Fruit fly (Drosophila melanogaster) whole organism, embryonic: ENCODE results near the gene witty.

ENCODE experiments used
- Atf-2 ChIP-seq: fragments of 200-800 bp; sonication (Bioruptor generic); optimal IDR thresholded peaks from 2 replicates; lab custom pipeline; 2016; ENCODE audit warnings: missing biosample characterization, missing genetic modification characterization
- BEAF-32 ChIP-seq: fragments of 200-800 bp; sonication (Bioruptor generic); optimal IDR thresholded peaks from 3 replicates; lab custom pipeline; 2017; ENCODE audit warnings: missing biosample characterization, missing genetic modification characterization, mild to moderate bottlenecking, moderate library complexity, missing genetic modification reagents
- CG10654 ChIP-seq: fragments of 200-800 bp; sonication (Bioruptor generic); optimal IDR thresholded peaks from 2 replicates; lab custom pipeline; 2016; ENCODE audit warnings: missing biosample characterization, missing genetic modification characterization
- CG11456 ChIP-seq: fragments of 200-800 bp; sonication (Bioruptor generic); IDR thresholded peaks from 3 replicates; pipeline ENCODE4 v1.3.6; 2022; ENCODE audit warnings: missing biosample characterization, missing genetic modification characterization
- CG12219 ChIP-seq: fragments of 200-800 bp; sonication (Bioruptor generic); optimal IDR thresholded peaks from 3 replicates; lab custom pipeline; 2018; ENCODE audit warnings: missing biosample characterization, mild to moderate bottlenecking, missing genetic modification characterization
- CG1233 ChIP-seq: fragments of 200-800 bp; sonication (Bioruptor generic); optimal IDR thresholded peaks from 4 replicates; lab custom pipeline; 2018; ENCODE audit warnings: missing biosample characterization, mild to moderate bottlenecking, missing genetic modification characterization
- CG13894 ChIP-seq: fragments of 200-800 bp; sonication (Bioruptor generic); optimal IDR thresholded peaks from 3 replicates; lab custom pipeline; 2018; ENCODE audit warnings: missing biosample characterization, mild to moderate bottlenecking, missing genetic modification characterization, moderate library complexity
- CG15514 ChIP-seq: fragments of 200-800 bp; sonication (Bioruptor generic); optimal IDR thresholded peaks from 3 replicates; lab custom pipeline; 2017; ENCODE audit warnings: missing biosample characterization, missing genetic modification characterization, mild to moderate bottlenecking, moderate library complexity, missing genetic modification reagents
- CG17385 ChIP-seq: fragments of 200-800 bp; sonication (Bioruptor generic); optimal IDR thresholded peaks from 3 replicates; lab custom pipeline; 2018; ENCODE audit warnings: missing biosample characterization, mild to moderate bottlenecking, missing genetic modification characterization
- CG18262 ChIP-seq: fragments of 200-800 bp; optimal IDR thresholded peaks from 3 replicates; lab custom pipeline; 2019; ENCODE audit warnings: missing biosample characterization, mild to moderate bottlenecking, missing genetic modification characterization, moderate library complexity
- CG2120 ChIP-seq: fragments of 200-800 bp; sonication (Bioruptor generic); optimal IDR thresholded peaks from 3 replicates; lab custom pipeline; 2016; ENCODE audit warnings: missing biosample characterization, missing genetic modification characterization
- CG33213 ChIP-seq: fragments of 200-800 bp; sonication (Bioruptor generic); optimal IDR thresholded peaks from 3 replicates; lab custom pipeline; 2016; ENCODE audit warnings: missing biosample characterization, missing genetic modification characterization
- CG3726 ChIP-seq: fragments of 200-800 bp; sonication (Bioruptor generic); IDR thresholded peaks from 3 replicates; pipeline ENCODE4, ENCODE4 v1.3.6; 2022; ENCODE audit warnings: missing biosample characterization, missing genetic modification characterization
- CG3838 ChIP-seq: fragments of 200-800 bp; sonication (Bioruptor generic); optimal IDR thresholded peaks from 3 replicates; lab custom pipeline; 2016; ENCODE audit warnings: missing biosample characterization, missing genetic modification characterization
- CG42726 ChIP-seq: fragments of 200-800 bp; sonication (Bioruptor generic); IDR thresholded peaks from 2 replicates; pipeline ENCODE4 v1.3.6; 2022; ENCODE audit warnings: missing biosample characterization, missing genetic modification characterization; ENCODE audit not compliant: partially characterized antibody
- CG6813 ChIP-seq: fragments of 200-800 bp; sonication (Bioruptor generic); optimal IDR thresholded peaks from 2 replicates; lab custom pipeline; 2017; ENCODE audit warnings: missing biosample characterization, missing genetic modification characterization, mild to moderate bottlenecking, moderate library complexity, missing genetic modification reagents
- CG8281 ChIP-seq: fragments of 200-800 bp; sonication (Bioruptor generic); optimal IDR thresholded peaks from 2 replicates; lab custom pipeline; 2018; ENCODE audit warnings: missing biosample characterization, mild to moderate bottlenecking, missing genetic modification characterization, moderate library complexity
- CG8944 ChIP-seq: fragments of 200-800 bp; sonication (Bioruptor generic); optimal IDR thresholded peaks from 3 replicates; lab custom pipeline; 2016; ENCODE audit warnings: missing biosample characterization, missing genetic modification characterization
- CHES-1-like ChIP-seq: fragments of 200-800 bp; sonication (Bioruptor generic); optimal IDR thresholded peaks from 2 replicates; lab custom pipeline; 2016; ENCODE audit warnings: missing biosample characterization, missing genetic modification characterization
- Dbx ChIP-seq: fragments of 200-800 bp; sonication (Bioruptor generic); IDR thresholded peaks from 3 replicates; pipeline ENCODE4 v1.3.6; 2022; ENCODE audit warnings: missing biosample characterization, missing genetic modification characterization
- ERR ChIP-seq: fragments of 200-800 bp; sonication (Bioruptor generic); optimal IDR thresholded peaks from 2 replicates; lab custom pipeline; 2016; ENCODE audit warnings: missing biosample characterization, missing genetic modification characterization
- MESR4 ChIP-seq: fragments of 200-800 bp; sonication (Bioruptor generic); optimal IDR thresholded peaks from 2 replicates; lab custom pipeline; 2018; ENCODE audit warnings: missing biosample characterization, mild to moderate bottlenecking, missing genetic modification characterization, moderate library complexity
- PHDP ChIP-seq: fragments of 200-800 bp; sonication (Bioruptor generic); optimal IDR thresholded peaks from 3 replicates; lab custom pipeline; 2018; ENCODE audit warnings: missing biosample characterization, mild to moderate bottlenecking, missing genetic modification characterization, moderate library complexity
- Spps ChIP-seq: fragments of 200-800 bp; sonication (Bioruptor generic); optimal IDR thresholded peaks from 2 replicates; lab custom pipeline; 2018; ENCODE audit warnings: missing biosample characterization, mild to moderate bottlenecking, missing genetic modification characterization
- Sry-β ChIP-seq: fragments of 200-800 bp; sonication (Bioruptor generic); optimal IDR thresholded peaks from 2 replicates; lab custom pipeline; 2018; ENCODE audit warnings: missing biosample characterization, mild to moderate bottlenecking, missing genetic modification characterization, moderate library complexity
- ap ChIP-seq: fragments of 200-800 bp; sonication (Bioruptor generic); IDR thresholded peaks from 2 replicates; pipeline ENCODE4 v1.3.6; 2022; ENCODE audit warnings: missing biosample characterization, missing genetic modification characterization
- bsh ChIP-seq, 2 experiments: fragments of 200-800 bp; sonication (Bioruptor generic); optimal IDR thresholded peaks; 2 replicates each; lab custom pipeline; 2017 to 2018; ENCODE audit warnings: mild to moderate bottlenecking in 2 of 2, missing biosample characterization in 2 of 2, missing genetic modification characterization in 2 of 2, moderate library complexity in 1 of 2
- chm ChIP-seq: fragments of 200-800 bp; sonication (Bioruptor generic); IDR thresholded peaks from 2 replicates; pipeline ENCODE4 v1.3.6; 2022; ENCODE audit warnings: missing biosample characterization, missing genetic modification characterization
- da ChIP-seq: fragments of 200-800 bp; sonication (Bioruptor generic); optimal IDR thresholded peaks from 2 replicates; lab custom pipeline; 2016; ENCODE audit warnings: missing biosample characterization, missing genetic modification characterization
- grau ChIP-seq: fragments of 200-800 bp; optimal IDR thresholded peaks from 3 replicates; lab custom pipeline; 2019; ENCODE audit warnings: missing biosample characterization, mild to moderate bottlenecking, missing genetic modification characterization, moderate library complexity
- jumu ChIP-seq: fragments of 200-800 bp; sonication (Bioruptor generic); optimal IDR thresholded peaks from 3 replicates; lab custom pipeline; 2016; ENCODE audit warnings: missing biosample characterization, missing genetic modification characterization
- lbe ChIP-seq: fragments of 200-800 bp; sonication (Bioruptor generic); optimal IDR thresholded peaks from 2 replicates; lab custom pipeline; 2016; ENCODE audit warnings: missing biosample characterization, mild to moderate bottlenecking, missing genetic modification characterization
- lilli ChIP-seq: fragments of 200-800 bp; sonication (Bioruptor generic); optimal IDR thresholded peaks from 3 replicates; lab custom pipeline; 2016; ENCODE audit warnings: missing biosample characterization, missing genetic modification characterization
- lmd ChIP-seq: fragments of 200-800 bp; sonication (Bioruptor generic); IDR thresholded peaks from 2 replicates; pipeline ENCODE4 v1.3.6; 2022; ENCODE audit warnings: missing biosample characterization, missing genetic modification characterization
- lola ChIP-seq, 3 experiments: fragments of >200 bp in 2 of 3; fragments of 200-800 bp in 1 of 3; sonication (Bioruptor generic) in 1 of 3; optimal IDR thresholded peaks; 2 replicates each; lab custom pipeline; 2017 to 2019; ENCODE audit warnings: missing biosample characterization in 3 of 3, missing genetic modification characterization in 3 of 3, mild to moderate bottlenecking in 1 of 3, moderate library complexity in 1 of 3
- lov ChIP-seq, 2 experiments: fragments of 200-800 bp in 1 of 2; fragments of >200 bp in 1 of 2; sonication (Bioruptor generic) in 1 of 2; IDR thresholded peaks in 1 of 2; optimal IDR thresholded peaks in 1 of 2; 2 replicates in 1 of 2; 3 replicates in 1 of 2; pipeline versions ENCODE4 v1.3.6 to Lab custom; 2017 to 2022; ENCODE audit warnings: missing biosample characterization in 1 of 2, missing genetic modification characterization in 1 of 2
- odd ChIP-seq: fragments of 200-800 bp; sonication (Bioruptor generic); optimal IDR thresholded peaks from 2 replicates; lab custom pipeline; 2017; ENCODE audit warnings: missing biosample characterization, mild to moderate bottlenecking, missing genetic modification characterization
- p53 ChIP-seq: fragments of 200-800 bp; sonication (Bioruptor generic); optimal IDR thresholded peaks from 2 replicates; lab custom pipeline; 2016; ENCODE audit warnings: missing biosample characterization, missing genetic modification characterization
- pzg ChIP-seq: fragments of 200-800 bp; sonication (Bioruptor generic); optimal IDR thresholded peaks from 3 replicates; lab custom pipeline; 2018; ENCODE audit warnings: missing biosample characterization, mild to moderate bottlenecking, missing genetic modification characterization, moderate library complexity
- salm ChIP-seq: fragments of 200-800 bp; sonication (Bioruptor generic); optimal IDR thresholded peaks from 2 replicates; lab custom pipeline; 2018; ENCODE audit warnings: missing biosample characterization, mild to moderate bottlenecking, missing genetic modification characterization
- seq ChIP-seq: fragments of 200-800 bp; sonication (Bioruptor generic); IDR thresholded peaks from 2 replicates; pipeline ENCODE4 v1.3.6; 2022; ENCODE audit warnings: missing biosample characterization, missing genetic modification characterization
- sima ChIP-seq: fragments of 200-800 bp; sonication (Bioruptor generic); optimal IDR thresholded peaks from 2 replicates; lab custom pipeline; 2016; ENCODE audit warnings: missing biosample characterization, missing genetic modification characterization
- slou ChIP-seq: fragments of 200-800 bp; sonication (Bioruptor generic); optimal IDR thresholded peaks from 3 replicates; lab custom pipeline; 2016; ENCODE audit warnings: missing biosample characterization, missing genetic modification characterization
- sr ChIP-seq: fragments of 200-800 bp; sonication (Bioruptor generic); IDR thresholded peaks from 3 replicates; pipeline ENCODE4 v1.3.6; 2022; ENCODE audit warnings: missing biosample characterization, missing genetic modification characterization
- unc-4 ChIP-seq: fragments of 200-800 bp; sonication (Bioruptor generic); IDR thresholded peaks from 2 replicates; pipeline ENCODE4 v1.3.6; 2022; ENCODE audit warnings: missing biosample characterization, missing genetic modification characterization; ENCODE audit not compliant: partially characterized antibody
- yki ChIP-seq: fragments of >200 bp; optimal IDR thresholded peaks from 3 replicates; lab custom pipeline; 2018
- zen ChIP-seq: fragments of 200-800 bp; sonication (Bioruptor generic); optimal IDR thresholded peaks from 3 replicates; lab custom pipeline; 2018; ENCODE audit warnings: missing biosample characterization, mild to moderate bottlenecking, missing genetic modification characterization, moderate library complexity

The witty gene

DNA sequence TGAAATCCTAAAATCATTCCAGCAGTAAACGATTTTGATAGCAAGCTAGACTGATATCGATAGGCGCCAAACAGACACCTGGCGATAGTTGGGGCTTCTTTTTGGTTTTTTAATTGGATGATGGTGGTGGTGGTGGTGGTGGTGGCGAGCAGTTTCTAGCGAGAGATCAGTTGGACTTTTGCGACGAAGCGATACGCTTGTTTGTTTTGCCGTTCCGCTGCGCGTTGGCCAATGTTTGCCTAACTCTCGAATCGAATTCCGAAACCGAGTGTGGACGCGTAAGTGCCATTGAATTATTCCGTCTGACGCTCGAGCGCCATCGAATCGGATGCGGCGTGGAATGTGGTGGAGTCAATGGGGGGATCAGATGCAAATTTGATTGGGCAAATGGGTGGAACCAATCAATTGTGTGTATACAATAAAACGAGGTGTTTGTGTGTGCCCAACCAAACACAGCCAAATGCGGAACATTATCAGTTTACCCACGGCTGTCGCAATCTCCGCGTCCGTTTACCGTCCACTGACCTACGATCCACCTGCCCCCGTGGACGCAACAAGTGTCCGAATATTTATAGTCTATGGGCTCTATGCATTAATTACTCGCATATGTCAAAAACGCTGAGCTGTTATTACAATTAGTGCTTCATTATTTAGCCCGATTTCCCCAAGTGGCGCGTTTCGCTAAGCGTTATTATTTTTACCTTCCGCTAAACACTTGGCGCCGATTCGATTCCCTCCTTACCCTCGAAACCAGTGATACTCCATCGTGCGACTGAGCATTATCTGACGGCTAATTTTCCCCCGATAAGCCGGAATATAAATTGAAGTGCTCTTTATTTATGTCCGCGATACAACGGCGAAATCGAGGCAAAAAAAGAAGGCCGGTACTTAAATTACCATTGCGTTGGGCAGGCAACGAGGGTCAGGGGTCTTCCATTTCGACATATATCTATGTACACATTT is 32.6 kb downstream of the witty start, which contains the start of gene CG17292 (continued):
- TF ChIP-seq CG12219 (peak; percentile 58), chm (GFP tag; lab: Robert Waterston, UW) (peak; percentile 60; the same call in 1 of the 2 replicates), ERR (GFP tag; lab: Kevin White, UChicago) (peak; percentile 6), ap (GFP tag; lab: Robert Waterston, UW) (0 out of 2 replicates have a peak, but pooled peaks have one; percentile 39), Spps (tag; lab: Kevin White, UChicago) (no peak), CG6813 (GFP tag; lab: Kevin White, UChicago) (peak; percentile 17), lov (optimal IDR thresholded peaks at IDR 0.05; lab: Kevin White, UChicago) (no peak), lov (GFP tag; IDR thresholded peaks at IDR 0.05; lab: Robert Waterston, UW) (0 out of 3 replicates have a peak, but pooled peaks have one; percentile 55), CG3838 (GFP tag; lab: Kevin White, UChicago) (no peak), jumu (no peak), unc-4 (GFP tag; lab: Robert Waterston, UW) (peak; percentile 89), CG8281 (tag; lab: Kevin White, UChicago) (no peak), lilli (GFP tag; lab: Kevin White, UChicago) (peak; percentile 47), CG42726 (GFP tag; lab: Robert Waterston, UW) (peak; percentile 74), CG18262 (tag; lab: Kevin White, UChicago) (no peak), zen (tag; lab: Kevin White, UChicago) (no peak), MESR4 (GFP tag; lab: Kevin White, UChicago) (peak; percentile 56), CG13894 (peak; percentile 62), CG8944 (GFP tag; lab: Kevin White, UChicago) (no peak), PHDP (tag; lab: Kevin White, UChicago) (peak; percentile 54), CG33213 (GFP tag; lab: Kevin White, UChicago) (peak; percentile 41), grau (tag; lab: Kevin White, UChicago) (peak; percentile 39), sr (peak; percentile 61; the same call in 2 of the 3 replicates), CG11456 (GFP tag; lab: Robert Waterston, UW) (peak; percentile 75; the same call in 2 of the 3 replicates), pzg (GFP tag; lab: Kevin White, UChicago) (peak; percentile 67), odd (GFP tag; lab: Kevin White, UChicago) (peak; percentile 22), slou (GFP tag; lab: Kevin White, UChicago) (no peak), CG17385 (GFP tag; lab: Kevin White, UChicago) (peak; percentile 62), Sry-β (GFP tag; lab: Kevin White, UChicago) (no peak), da (GFP tag; lab: Kevin White, UChicago) (no peak), lola (GFP tag; optimal IDR thresholded peaks at IDR 0.05; lab: Kevin White, UChicago) (no peak), CG1233 (peak; percentile 4), salm (tag; lab: Kevin White, UChicago) (no peak), CHES-1-like (GFP tag; lab: Kevin White, UChicago) (peak; percentile 27), Dbx (GFP tag; lab: Robert Waterston, UW) (peak; percentile 82; the same call in 2 of the 3 replicates), CG10654 (GFP tag; lab: Kevin White, UChicago) (no peak), p53 (GFP tag; lab: Kevin White, UChicago) (no peak), BEAF-32 (GFP tag; lab: Kevin White, UChicago) (peak; percentile 82), CG2120 (peak; percentile 60), CG15514 (GFP tag; lab: Kevin White, UChicago) (peak; percentile 95), seq (peak; percentile 43; the same call in 1 of the 2 replicates), lmd (GFP tag; lab: Robert Waterston, UW) (peak; percentile 46), yki (lab: Kevin White, UChicago) (no peak), CG3726 (GFP tag; lab: Robert Waterston, UW) (no peak), lbe (no peak), sima (GFP tag; lab: Kevin White, UChicago) (no peak), Atf-2 (GFP tag; lab: Kevin White, UChicago) (no peak), bsh (GFP tag; optimal IDR thresholded peaks at IDR 0.05; lab: Kevin White, UChicago) (peak in 1 of 2 experiments; percentile 23)
